Fruit fly (Drosophila melanogaster): Measurements from ENCODE around the gene CG32532.
A peak's percentile ranks its signal among the peaks of the same experiment; 100 is the strongest.

CG32532 gene

dm6 chrX:19577940-19578632 is 30.8 kb upstream of the CG32532 start:
- TF ChIP-seq fu2 (GFP tag; optimal IDR thresholded peaks at IDR 0.05) (no peak), MBD-R2 (GFP tag; IDR thresholded peaks at IDR 0.05) (peak; percentile 23; the same call in 1 of the 2 replicates), CG3838 (GFP tag; optimal IDR thresholded peaks at IDR 0.05) (no peak), esg (GFP tag; conservative IDR thresholded peaks at IDR 0.05) (no peak), CG16863 (GFP tag; optimal IDR thresholded peaks at IDR 0.05) (no peak), CG4404 (GFP tag; IDR thresholded peaks at IDR 0.05) (no peak), gem (tag; optimal IDR thresholded peaks at IDR 0.05) (no peak), CG11247 (GFP tag; IDR thresholded peaks at IDR 0.05) (no peak), HLH54F (GFP tag; optimal IDR thresholded peaks at IDR 0.05) (no peak), sim (GFP tag; IDR thresholded peaks at IDR 0.05) (no peak), dmrt11E (tag; optimal IDR thresholded peaks at IDR 0.05) (no peak), CG13775 (GFP tag; optimal IDR thresholded peaks at IDR 0.05) (peak; percentile 95), klu (GFP tag; IDR thresholded peaks at IDR 0.05) (no peak), CG15601 (tag; optimal IDR thresholded peaks at IDR 0.05) (no peak), nom (GFP tag; optimal IDR thresholded peaks at IDR 0.05) (peak; percentile 9), Lim3 (GFP tag; IDR thresholded peaks at IDR 0.05) (no peak), CG14710 (tag; optimal IDR thresholded peaks at IDR 0.05) (no peak), sisA (GFP tag; IDR thresholded peaks at IDR 0.05) (no peak), Awh (GFP tag; IDR thresholded peaks at IDR 0.05) (no peak), sens-2 (GFP tag; IDR thresholded peaks at IDR 0.05) (no peak), Ssrp (tag; optimal IDR thresholded peaks at IDR 0.05) (no peak), Trl (optimal IDR thresholded peaks at IDR 0.05) (no peak), Trl (GFP tag; optimal IDR thresholded peaks at IDR 0.05) (no peak), HLH3B (GFP tag; IDR thresholded peaks at IDR 0.05) (no peak), CG4282 (GFP tag; optimal IDR thresholded peaks at IDR 0.05) (no peak), CG6683 (GFP tag; optimal IDR thresholded peaks at IDR 0.05) (no peak), nerfin-1 (tag; optimal IDR thresholded peaks at IDR 0.05) (peak; percentile 30), CG8089 (GFP tag; optimal IDR thresholded peaks at IDR 0.05) (no peak), usp (GFP tag; optimal IDR thresholded peaks at IDR 0.05) (no peak), ham (GFP tag; IDR thresholded peaks at IDR 0.05) (no peak), CG13123 (GFP tag; optimal IDR thresholded peaks at IDR 0.05) (no peak), stc (GFP tag; IDR thresholded peaks at IDR 0.05) (no peak), CG17359 (tag; optimal IDR thresholded peaks at IDR 0.05) (no peak), p53 (GFP tag; optimal IDR thresholded peaks at IDR 0.05) (peak; percentile 90), CG14441 (GFP tag; IDR thresholded peaks at IDR 0.05) (no peak), D19B (GFP tag; optimal IDR thresholded peaks at IDR 0.05) (peak; percentile 52), grau (tag; optimal IDR thresholded peaks at IDR 0.05) (no peak), PHDP (tag; optimal IDR thresholded peaks at IDR 0.05) (no peak), Taf1 (GFP tag; IDR thresholded peaks at IDR 0.05) (no peak), Lhr (GFP tag; optimal IDR thresholded peaks at IDR 0.05) (no peak), HmgD (GFP tag; optimal IDR thresholded peaks at IDR 0.05) (no peak), Max (GFP tag; optimal IDR thresholded peaks at IDR 0.05) (no peak), mld (GFP tag; IDR thresholded peaks at IDR 0.05; ENCODE audit: partially characterized antibody) (no peak), dati (GFP tag; IDR thresholded peaks at IDR 0.05) (no peak), bcd (GFP tag; optimal IDR thresholded peaks at IDR 0.05) (no peak), caup (GFP tag; optimal IDR thresholded peaks at IDR 0.05; ENCODE audit: severe bottlenecking) (no peak), CG16815 (GFP tag; optimal IDR thresholded peaks at IDR 0.05) (no peak), cg (GFP tag; optimal IDR thresholded peaks at IDR 0.05) (peak; percentile 76), Xrp1 (GFP tag; IDR thresholded peaks at IDR 0.05) (no peak), Med (GFP tag) (peak; percentile 42), ato (GFP tag; IDR thresholded peaks at IDR 0.05; ENCODE audit: partially characterized antibody) (no peak)

All from whole organism, embryonic.